Fruit fly (Drosophila melanogaster) whole organism, embryonic: ENCODE results near the gene CG31038.

ENCODE experiments used
- Awh ChIP-seq: fragments of 200-800 bp; sonication (Bioruptor generic); IDR thresholded peaks from 2 replicates; pipeline ENCODE4, ENCODE4 v1.3.6; 2022; ENCODE audit warnings: missing biosample characterization, missing genetic modification characterization
- CG11560 ChIP-seq: fragments of 200-800 bp; sonication (Bioruptor generic); IDR thresholded peaks from 3 replicates; pipeline ENCODE4 v1.3.6; 2022; ENCODE audit warnings: missing biosample characterization, missing genetic modification characterization
- CG14710 ChIP-seq: fragments of 200-800 bp; sonication (Bioruptor generic); optimal IDR thresholded peaks from 3 replicates; lab custom pipeline; 2019; ENCODE audit warnings: missing biosample characterization, mild to moderate bottlenecking, missing genetic modification characterization, moderate library complexity
- CG15696 ChIP-seq: fragments of 200-800 bp; sonication (Bioruptor generic); optimal IDR thresholded peaks from 2 replicates; lab custom pipeline; 2019; ENCODE audit warnings: missing biosample characterization, mild to moderate bottlenecking, missing genetic modification characterization, moderate library complexity
- CG1647 ChIP-seq: fragments of 200-800 bp; sonication (Bioruptor generic); optimal IDR thresholded peaks from 3 replicates; lab custom pipeline; 2016; ENCODE audit warnings: missing biosample characterization, missing genetic modification characterization
- CG17328 ChIP-seq: fragments of 200-800 bp; sonication (Bioruptor generic); IDR thresholded peaks from 2 replicates; pipeline ENCODE4 v1.3.6; 2022; ENCODE audit warnings: missing biosample characterization, missing genetic modification characterization
- CG18011 ChIP-seq: fragments of 200-800 bp; sonication (Bioruptor generic); optimal IDR thresholded peaks from 2 replicates; lab custom pipeline; 2017; ENCODE audit warnings: missing biosample characterization, missing genetic modification characterization, mild to moderate bottlenecking, moderate library complexity, missing genotype
- CG18619 ChIP-seq: fragments of 200-800 bp; sonication (Bioruptor generic); optimal IDR thresholded peaks from 3 replicates; lab custom pipeline; 2017; ENCODE audit warnings: missing biosample characterization, mild to moderate bottlenecking, missing genetic modification characterization
- CG18764 ChIP-seq: fragments of 200-800 bp; sonication (Bioruptor generic); optimal IDR thresholded peaks from 3 replicates; lab custom pipeline; 2016; ENCODE audit warnings: missing biosample characterization, missing genetic modification characterization
- CG2116 ChIP-seq: fragments of 200-800 bp; sonication (Bioruptor generic); optimal IDR thresholded peaks from 3 replicates; lab custom pipeline; 2018; ENCODE audit warnings: missing biosample characterization, mild to moderate bottlenecking, missing genetic modification characterization
- CG32767 ChIP-seq: fragments of 200-800 bp; sonication (Bioruptor generic); IDR thresholded peaks from 2 replicates; pipeline ENCODE4 v1.3.6; 2022; ENCODE audit warnings: missing biosample characterization, missing genetic modification characterization
- CG3407 ChIP-seq: fragments of 200-800 bp; sonication (Bioruptor generic); optimal IDR thresholded peaks from 2 replicates; lab custom pipeline; 2018; ENCODE audit warnings: missing biosample characterization, mild to moderate bottlenecking, missing genetic modification characterization
- CG34422 ChIP-seq: fragments of 200-800 bp; sonication (Bioruptor generic); IDR thresholded peaks from 3 replicates; pipeline ENCODE4 v1.3.6; 2022; ENCODE audit warnings: missing biosample characterization, missing genetic modification characterization
- CG3838 ChIP-seq: fragments of 200-800 bp; sonication (Bioruptor generic); optimal IDR thresholded peaks from 3 replicates; lab custom pipeline; 2016; ENCODE audit warnings: missing biosample characterization, missing genetic modification characterization
- CG42726 ChIP-seq: fragments of 200-800 bp; sonication (Bioruptor generic); IDR thresholded peaks from 2 replicates; pipeline ENCODE4 v1.3.6; 2022; ENCODE audit warnings: missing biosample characterization, missing genetic modification characterization; ENCODE audit not compliant: partially characterized antibody
- CG4360 ChIP-seq: fragments of 200-800 bp; sonication (Bioruptor generic); IDR thresholded peaks from 2 replicates; pipeline ENCODE4 v1.3.6; 2022; ENCODE audit warnings: missing biosample characterization, missing genetic modification characterization
- CG4617 ChIP-seq: fragments of 200-800 bp; sonication (Bioruptor generic); optimal IDR thresholded peaks from 3 replicates; lab custom pipeline; 2016; ENCODE audit warnings: missing biosample characterization, missing genetic modification characterization, borderline replicate concordance
- CG4820 ChIP-seq: fragments of 200-800 bp; sonication (Bioruptor generic); optimal IDR thresholded peaks from 3 replicates; lab custom pipeline; 2016; ENCODE audit warnings: missing biosample characterization, missing genetic modification characterization
- CG4854 ChIP-seq: fragments of 200-800 bp; sonication (Bioruptor generic); optimal IDR thresholded peaks from 2 replicates; lab custom pipeline; 2016; ENCODE audit warnings: missing biosample characterization, missing genetic modification characterization, inconsistent platforms
- CG6175 ChIP-seq: fragments of 200-800 bp; sonication (Bioruptor generic); IDR thresholded peaks from 3 replicates; pipeline ENCODE4 v1.3.6; 2022; ENCODE audit warnings: missing biosample characterization, missing genetic modification characterization
- CG7357 ChIP-seq: fragments of 200-800 bp; sonication (Bioruptor generic); IDR thresholded peaks from 3 replicates; pipeline ENCODE4 v1.3.6; 2022; ENCODE audit warnings: missing biosample characterization, missing genetic modification characterization
- CG8290 ChIP-seq, 3 experiments: fragments of 200-800 bp; sonication (Bioruptor generic); optimal IDR thresholded peaks; 2 replicates each; lab custom pipeline; 2016 to 2019; ENCODE audit warnings: missing biosample characterization in 3 of 3, missing genetic modification characterization in 3 of 3, mild to moderate bottlenecking in 2 of 3, moderate library complexity in 1 of 3
- CG8359 ChIP-seq: fragments of 200-800 bp; sonication (Bioruptor generic); optimal IDR thresholded peaks from 2 replicates; lab custom pipeline; 2017; ENCODE audit warnings: missing biosample characterization, mild to moderate bottlenecking, missing genetic modification characterization, borderline replicate concordance
- CG8478 ChIP-seq: fragments of >200 bp; optimal IDR thresholded peaks from 2 replicates; lab custom pipeline; 2018
- CG9932 ChIP-seq: fragments of 200-800 bp; sonication (Bioruptor generic); IDR thresholded peaks from 2 replicates; pipeline ENCODE4 v1.3.6; 2022; ENCODE audit warnings: missing biosample characterization, missing genetic modification characterization
- Deaf1 ChIP-seq: fragments of 200-800 bp; optimal IDR thresholded peaks from 3 replicates; lab custom pipeline; 2019; ENCODE audit warnings: missing biosample characterization, mild to moderate bottlenecking, missing genetic modification characterization, moderate library complexity
- Dek ChIP-seq: fragments of 200-800 bp; sonication (Bioruptor generic); optimal IDR thresholded peaks from 3 replicates; lab custom pipeline; 2019; ENCODE audit warnings: missing biosample characterization, mild to moderate bottlenecking, missing genetic modification characterization, moderate library complexity
- Dref ChIP-seq: fragments of 200-800 bp; sonication (Bioruptor generic); IDR thresholded peaks from 2 replicates; pipeline ENCODE4 v1.3.6; 2022; ENCODE audit warnings: missing biosample characterization, missing genetic modification characterization
- HLH54F ChIP-seq: fragments of 200-800 bp; sonication (Bioruptor generic); optimal IDR thresholded peaks from 3 replicates; lab custom pipeline; 2016; ENCODE audit warnings: missing biosample characterization, missing genetic modification characterization
- Lim3 ChIP-seq: fragments of 200-800 bp; sonication (Bioruptor generic); IDR thresholded peaks from 2 replicates; pipeline ENCODE4 v1.3.6; 2022; ENCODE audit warnings: missing biosample characterization, missing genetic modification characterization
- MESR4 ChIP-seq: fragments of 200-800 bp; sonication (Bioruptor generic); optimal IDR thresholded peaks from 2 replicates; lab custom pipeline; 2018; ENCODE audit warnings: missing biosample characterization, mild to moderate bottlenecking, missing genetic modification characterization, moderate library complexity
- Mrtf ChIP-seq: fragments of 200-800 bp; sonication (Bioruptor generic); IDR thresholded peaks from 3 replicates; pipeline ENCODE4 v1.3.6; 2022; ENCODE audit warnings: missing biosample characterization, missing genetic modification characterization
- NK7.1 ChIP-seq: fragments of 200-800 bp; sonication (Bioruptor generic); optimal IDR thresholded peaks from 3 replicates; lab custom pipeline; 2016; ENCODE audit warnings: missing biosample characterization, missing genetic modification characterization
- Neu2 ChIP-seq: fragments of 200-800 bp; sonication (Bioruptor generic); optimal IDR thresholded peaks from 3 replicates; lab custom pipeline; 2016; ENCODE audit warnings: missing biosample characterization, missing genetic modification characterization, borderline replicate concordance
- Pdp1 ChIP-seq, 2 experiments: fragments of 200-800 bp; sonication (Bioruptor generic); optimal IDR thresholded peaks; 3 replicates each; lab custom pipeline; 2016; ENCODE audit warnings: missing biosample characterization in 2 of 2, missing genetic modification characterization in 2 of 2, mild to moderate bottlenecking in 1 of 2, moderate library complexity in 1 of 2
- Poxn ChIP-seq: fragments of 200-800 bp; sonication (Bioruptor generic); IDR thresholded peaks from 2 replicates; pipeline ENCODE4 v1.3.6; 2022; ENCODE audit warnings: missing biosample characterization, missing genetic modification characterization
- Sox100B ChIP-seq: fragments of 200-800 bp; sonication (Bioruptor generic); optimal IDR thresholded peaks from 3 replicates; lab custom pipeline; 2018; ENCODE audit warnings: missing biosample characterization, mild to moderate bottlenecking, missing genetic modification characterization
- ase ChIP-seq: fragments of 200-800 bp; sonication (Bioruptor generic); IDR thresholded peaks from 3 replicates; pipeline ENCODE4 v1.3.6; 2022; ENCODE audit warnings: missing biosample characterization, missing genetic modification characterization
- br ChIP-seq: fragments of >200 bp; optimal IDR thresholded peaks from 2 replicates; lab custom pipeline; 2017
- danr ChIP-seq: fragments of 200-800 bp; sonication (Bioruptor generic); IDR thresholded peaks from 2 replicates; pipeline ENCODE4 v1.3.6; 2022; ENCODE audit warnings: missing biosample characterization, missing genetic modification characterization
- exex ChIP-seq: fragments of 200-800 bp; sonication (Bioruptor generic); optimal IDR thresholded peaks from 4 replicates; lab custom pipeline; 2018; ENCODE audit warnings: missing biosample characterization, mild to moderate bottlenecking, missing genetic modification characterization, moderate library complexity
- fd102C ChIP-seq: fragments of 200-800 bp; sonication (Bioruptor generic); optimal IDR thresholded peaks from 2 replicates; lab custom pipeline; 2018; ENCODE audit warnings: missing biosample characterization, mild to moderate bottlenecking, missing genetic modification characterization, moderate library complexity
- fd96Cb ChIP-seq: fragments of 200-800 bp; sonication (Bioruptor generic); optimal IDR thresholded peaks from 2 replicates; lab custom pipeline; 2018; ENCODE audit warnings: missing biosample characterization, mild to moderate bottlenecking, missing genetic modification characterization, moderate library complexity
- grau ChIP-seq: fragments of 200-800 bp; optimal IDR thresholded peaks from 3 replicates; lab custom pipeline; 2019; ENCODE audit warnings: missing biosample characterization, mild to moderate bottlenecking, missing genetic modification characterization, moderate library complexity
- hth ChIP-seq: fragments of >200 bp; optimal IDR thresholded peaks from 2 replicates; lab custom pipeline; 2017; ENCODE audit warnings: inconsistent platforms
- odd ChIP-seq: fragments of 200-800 bp; sonication (Bioruptor generic); optimal IDR thresholded peaks from 2 replicates; lab custom pipeline; 2017; ENCODE audit warnings: missing biosample characterization, mild to moderate bottlenecking, missing genetic modification characterization
- run ChIP-seq: fragments of 200-800 bp; sonication (Bioruptor generic); optimal IDR thresholded peaks from 3 replicates; lab custom pipeline; 2018; ENCODE audit warnings: missing biosample characterization, mild to moderate bottlenecking, missing genetic modification characterization
- seq ChIP-seq: fragments of 200-800 bp; sonication (Bioruptor generic); IDR thresholded peaks from 2 replicates; pipeline ENCODE4 v1.3.6; 2022; ENCODE audit warnings: missing biosample characterization, missing genetic modification characterization
- tll ChIP-seq, 2 experiments: fragments of 200-800 bp in 1 of 2; fragments of >200 bp in 1 of 2; sonication (Bioruptor generic) in 1 of 2; optimal IDR thresholded peaks; 2 replicates each; lab custom pipeline; 2017 to 2019; ENCODE audit warnings: missing biosample characterization in 2 of 2, missing genetic modification characterization in 2 of 2, mild to moderate bottlenecking in 1 of 2, moderate library complexity in 1 of 2
- toy ChIP-seq: fragments of 200-800 bp; sonication (Bioruptor generic); IDR thresholded peaks from 2 replicates; pipeline ENCODE4 v1.3.6; 2022; ENCODE audit warnings: missing biosample characterization, missing genetic modification characterization
- zen2 ChIP-seq: fragments of 200-800 bp; sonication (Bioruptor generic); IDR thresholded peaks from 3 replicates; pipeline ENCODE4 v1.3.6; 2022; ENCODE audit warnings: missing biosample characterization, missing genetic modification characterization; ENCODE audit not compliant: partially characterized antibody
- zfh2 ChIP-seq: fragments of 200-800 bp; sonication (Bioruptor generic); optimal IDR thresholded peaks from 2 replicates; lab custom pipeline; 2016; ENCODE audit warnings: missing biosample characterization, missing genetic modification characterization

The CG31038 gene

dm6 chr3R:29868676-29869349 lies 8.0 kb upstream of the CG31038 start, which contains the start of gene Zip99C (continued):
- no peak for TF ChIP-seq CG4820
- peak; percentile 41 for TF ChIP-seq zfh2
- peak; percentile 41 for TF ChIP-seq grau (tag; lab: Kevin White, UChicago)
- no peak for TF ChIP-seq CG1647 (GFP tag; lab: Kevin White, UChicago)
- no peak for TF ChIP-seq CG7357
- TF ChIP-seq Poxn (GFP tag; lab: Robert Waterston, UW) = no peak
- TF ChIP-seq Deaf1 (tag; lab: Kevin White, UChicago) = no peak
- TF ChIP-seq CG2116 (GFP tag; lab: Kevin White, UChicago) = peak; percentile 97
- no peak for TF ChIP-seq fd102C (GFP tag; lab: Kevin White, UChicago)
- no peak for TF ChIP-seq Mrtf (GFP tag; lab: Robert Waterston, UW)
- no peak for TF ChIP-seq Dek (tag; lab: Kevin White, UChicago)
- TF ChIP-seq fd96Cb (tag; lab: Kevin White, UChicago) = no peak
- TF ChIP-seq ase = no peak
- peak; percentile 59; the same call in 1 of the 3 replicates for TF ChIP-seq CG11560 (tag; lab: Robert Waterston, UW)
- no peak for TF ChIP-seq NK7.1 (GFP tag; lab: Kevin White, UChicago)
- TF ChIP-seq CG8359 (GFP tag; lab: Kevin White, UChicago) = no peak
- TF ChIP-seq CG8478 = no peak
- no peak for TF ChIP-seq CG3407 (GFP tag; lab: Kevin White, UChicago)
- TF ChIP-seq CG15696 (tag; lab: Kevin White, UChicago) = peak; percentile 53
- TF ChIP-seq CG18011 (GFP tag; lab: Kevin White, UChicago) = no peak
- TF ChIP-seq tll (GFP tag; optimal IDR thresholded peaks at IDR 0.05; lab: Kevin White, UChicago) = peak in 1 of 2 experiments; percentile 18
- TF ChIP-seq CG8290 (GFP tag; optimal IDR thresholded peaks at IDR 0.05; lab: Kevin White, UChicago) = peak; percentile 74
- peak; percentile 11 to 87 for TF ChIP-seq CG8290 (tag; optimal IDR thresholded peaks at IDR 0.05; lab: Kevin White, UChicago)
- TF ChIP-seq CG18764 (GFP tag; lab: Kevin White, UChicago) = peak; percentile 6
- no peak for TF ChIP-seq odd
- TF ChIP-seq CG4854 (GFP tag; lab: Kevin White, UChicago) = no peak
- TF ChIP-seq CG3838 = peak; percentile 38
- TF ChIP-seq CG32767 (GFP tag; lab: Robert Waterston, UW) = no peak
- TF ChIP-seq HLH54F (GFP tag; lab: Kevin White, UChicago) = no peak
- TF ChIP-seq Awh (GFP tag; lab: Robert Waterston, UW) = no peak
- TF ChIP-seq CG18619 = peak; percentile 16
- no peak for TF ChIP-seq Lim3
- TF ChIP-seq CG17328 (GFP tag; lab: Robert Waterston, UW) = no peak
- TF ChIP-seq toy (GFP tag; lab: Robert Waterston, UW) = no peak
- TF ChIP-seq hth (lab: Kevin White, UChicago) = no peak

- 0 out of 2 replicates have a peak, but pooled peaks have one; percentile 20 for TF ChIP-seq seq (GFP tag; lab: Robert Waterston, UW)
- TF ChIP-seq CG6175 (GFP tag; lab: Robert Waterston, UW) = no peak
- peak; percentile 39 for TF ChIP-seq CG4617
- TF ChIP-seq Neu2 (GFP tag; lab: Kevin White, UChicago) = peak; percentile 7
- 0 out of 2 replicates have a peak, but pooled peaks have one; percentile 64 for TF ChIP-seq CG42726
- TF ChIP-seq MESR4 (GFP tag; lab: Kevin White, UChicago) = peak; percentile 93
- TF ChIP-seq br (lab: Kevin White, UChicago) = no peak
- TF ChIP-seq danr (GFP tag; lab: Robert Waterston, UW) = no peak
- TF ChIP-seq CG4360 (GFP tag; lab: Robert Waterston, UW) = peak; percentile 83
- peak; percentile 45; the same call in 1 of the 3 replicates for TF ChIP-seq CG34422 (GFP tag; lab: Robert Waterston, UW)
- TF ChIP-seq Dref (GFP tag; lab: Robert Waterston, UW) = peak; percentile 47
- no peak for TF ChIP-seq CG9932 (GFP tag; lab: Robert Waterston, UW)
- TF ChIP-seq Pdp1 (GFP tag; optimal IDR thresholded peaks at IDR 0.05; lab: Kevin White, UChicago) = peak in 1 of 2 experiments; percentile 63
- no peak for TF ChIP-seq run (tag; lab: Kevin White, UChicago)
- TF ChIP-seq zen2 = 0 out of 3 replicates have a peak, but pooled peaks have one; percentile 3
- TF ChIP-seq CG14710 (tag; lab: Kevin White, UChicago) = peak; percentile 17
- no peak for TF ChIP-seq Sox100B (GFP tag; lab: Kevin White, UChicago)
- peak; percentile 17 for TF ChIP-seq exex (tag; lab: Kevin White, UChicago)
Measured at dm6 chr3R:29869350-29869688, 7.5 kb upstream of the CG31038 start, which contains the start of gene CG34133. Gene CG34133 (plus strand): TSS chr3R:29869365.
